Fruit fly (Drosophila melanogaster): ENCODE results near the gene CG15894.
A peak's percentile ranks its signal among the peaks of the same experiment; 100 is the strongest.

dm6 chrX:6332988-6333719, 24.1 kb downstream of the CG15894 start:
- TF ChIP-seq psq (GFP tag; optimal IDR thresholded peaks at IDR 0.05) (no peak), usp (GFP tag; optimal IDR thresholded peaks at IDR 0.05) (no peak), HLH106 (tag; optimal IDR thresholded peaks at IDR 0.05) (no peak), Myc (optimal IDR thresholded peaks at IDR 0.05) (no peak), dl (GFP tag; optimal IDR thresholded peaks at IDR 0.05; ENCODE audit: insufficient read depth in 1 of 2, partially characterized antibody in 2 of 2) (no peak), dsf (GFP tag; optimal IDR thresholded peaks at IDR 0.05; ENCODE audit: borderline replicate concordance) (no peak), Dfd (GFP tag; optimal IDR thresholded peaks at IDR 0.05) (no peak), pan (optimal IDR thresholded peaks at IDR 0.05) (no peak), ey (GFP tag; optimal IDR thresholded peaks at IDR 0.05) (peak; percentile 4), lola (GFP tag; optimal IDR thresholded peaks at IDR 0.05) (no peak), dmrt93B (GFP tag; optimal IDR thresholded peaks at IDR 0.05) (no peak), OdsH (GFP tag; optimal IDR thresholded peaks at IDR 0.05) (no peak), Hr78 (GFP tag; optimal IDR thresholded peaks at IDR 0.05) (no peak)

Data from whole organism, wandering third instar larva.